Worm (Caenorhabditis elegans) whole organism, young adult: ENCODE results near the gene npr-29.
A peak's percentile ranks its signal among the peaks of the same experiment; 100 is the strongest.

Experiments
- B0035.1 ChIP-seq: sonication (generic microtip); optimal IDR thresholded peaks from 2 replicates; lab custom pipeline; 2016; ENCODE audit warnings: missing genetic modification characterization, mild to moderate bottlenecking, missing compliant biosample characterization, missing genotype, missing genetic modification reagents
- B0261.1 ChIP-seq: sonication (generic microtip); optimal IDR thresholded peaks from 2 replicates; lab custom pipeline; 2016; ENCODE audit warnings: mild to moderate bottlenecking, missing genetic modification characterization, moderate library complexity, missing compliant biosample characterization
- C06A6.2 ChIP-seq: fragments of 200-800 bp; sonication (Bioruptor generic); conservative IDR thresholded peaks from 2 replicates; pipeline ENCODE4 v1.3.6; 2022; ENCODE audit warnings: missing genetic modification characterization, missing compliant biosample characterization
- C17E4.6 ChIP-seq: fragments of 200-800 bp; sonication (Bioruptor generic); IDR thresholded peaks from 2 replicates; pipeline ENCODE4 v1.3.6; 2022; ENCODE audit warnings: missing genetic modification reagents, missing genetic modification characterization, missing compliant biosample characterization
- D2030.7 ChIP-seq: fragments of 200-800 bp; sonication (Bioruptor generic); IDR thresholded peaks from 2 replicates; pipeline ENCODE4 v1.3.6; 2022; ENCODE audit warnings: missing genetic modification reagents, missing genetic modification characterization, missing compliant biosample characterization
- F10E7.11 ChIP-seq: sonication (generic microtip); optimal IDR thresholded peaks from 2 replicates; lab custom pipeline; 2017; ENCODE audit warnings: mild to moderate bottlenecking, missing genetic modification characterization, moderate library complexity, missing compliant biosample characterization
- F33H1.4 ChIP-seq: fragments of 200-800 bp; sonication (Bioruptor generic); IDR thresholded peaks from 2 replicates; pipeline ENCODE4 v1.3.6; 2022; ENCODE audit warnings: missing genetic modification reagents, missing genetic modification characterization, missing compliant biosample characterization
- F52B5.7 ChIP-seq: sonication (generic microtip); optimal IDR thresholded peaks from 2 replicates; lab custom pipeline; 2016; ENCODE audit warnings: mild to moderate bottlenecking, missing genetic modification characterization, missing compliant biosample characterization
- F55B11.4 ChIP-seq: sonication (generic microtip); optimal IDR thresholded peaks from 2 replicates; lab custom pipeline; 2016; ENCODE audit warnings: missing compliant biosample characterization, missing genetic modification characterization, borderline replicate concordance; ENCODE audit not compliant: insufficient read depth
- F57C9.4 ChIP-seq: sonication (generic microtip); optimal IDR thresholded peaks from 2 replicates; lab custom pipeline; 2017; ENCODE audit warnings: mild to moderate bottlenecking, missing genetic modification characterization, missing compliant biosample characterization
- T07F8.4 ChIP-seq: sonication (generic microtip); optimal IDR thresholded peaks from 2 replicates; lab custom pipeline; 2016; ENCODE audit warnings: mild to moderate bottlenecking, missing genetic modification characterization, moderate library complexity, missing compliant biosample characterization
- Y53F4B.3 ChIP-seq: fragments of 200-800 bp; sonication (Bioruptor generic); IDR thresholded peaks from 2 replicates; pipeline ENCODE4 v1.3.6; 2022; ENCODE audit warnings: missing genetic modification reagents, missing genetic modification characterization, missing compliant biosample characterization
- Y53G8AR.9 ChIP-seq: fragments of 200-800 bp; sonication (Bioruptor generic); conservative IDR thresholded peaks from 2 replicates; pipeline ENCODE4 v1.3.6; 2022; ENCODE audit warnings: missing genetic modification reagents, missing genetic modification characterization, missing compliant biosample characterization
- Y67H2A.10 ChIP-seq: fragments of 200-800 bp; sonication (Bioruptor generic); conservative IDR thresholded peaks from 2 replicates; pipeline ENCODE4 v1.3.6; 2022; ENCODE audit warnings: missing genetic modification reagents, missing genetic modification characterization, missing compliant biosample characterization
- akir-1 ChIP-seq: fragments of 200-800 bp; sonication (Bioruptor generic); optimal IDR thresholded peaks from 2 replicates; lab custom pipeline; 2018; ENCODE audit warnings: mild to moderate bottlenecking, missing genetic modification characterization, moderate library complexity, missing compliant biosample characterization
- ama-1 ChIP-seq, 3 experiments: fragments of 150-350 bp in 1 of 3; sonication (generic microtip) in 2 of 3; optimal IDR thresholded peaks; 2 replicates each; lab custom pipeline; 2014 to 2018; ENCODE audit warnings: missing biosample characterization in 2 of 3, missing genetic modification characterization in 2 of 3, missing genetic modification reagents in 2 of 3
- atf-7 ChIP-seq: sonication (generic microtip); optimal IDR thresholded peaks from 2 replicates; lab custom pipeline; 2017; ENCODE audit warnings: mild to moderate bottlenecking, missing genetic modification characterization, missing compliant biosample characterization
- attf-6 ChIP-seq: fragments of 200-800 bp; sonication (Bioruptor generic); IDR thresholded peaks from 2 replicates; pipeline ENCODE4 v1.3.6; 2022; ENCODE audit warnings: missing genetic modification reagents, missing genetic modification characterization, missing compliant biosample characterization
- bed-2 ChIP-seq: fragments of 200-800 bp; sonication (Bioruptor generic); IDR thresholded peaks from 2 replicates; pipeline ENCODE4 v1.3.6; 2022; ENCODE audit warnings: missing genetic modification reagents, missing genetic modification characterization, missing compliant biosample characterization
- ccch-3 ChIP-seq: fragments of 200-800 bp; sonication (Bioruptor generic); optimal IDR thresholded peaks from 2 replicates; lab custom pipeline; 2018; ENCODE audit warnings: mild to moderate bottlenecking, missing genetic modification characterization, missing compliant biosample characterization
- ceh-100 ChIP-seq: fragments of 200-800 bp; sonication (Bioruptor generic); IDR thresholded peaks from 2 replicates; pipeline ENCODE4 v1.3.6; 2022; ENCODE audit warnings: missing genetic modification reagents, missing genetic modification characterization, missing compliant biosample characterization
- ceh-58 ChIP-seq: fragments of 200-800 bp; sonication (Bioruptor generic); IDR thresholded peaks from 2 replicates; pipeline ENCODE4 v1.3.6; 2022; ENCODE audit warnings: missing genetic modification characterization, missing compliant biosample characterization
- chd-7 ChIP-seq: sonication (generic microtip); optimal IDR thresholded peaks from 2 replicates; lab custom pipeline; 2016; ENCODE audit warnings: mild to moderate bottlenecking, missing genetic modification characterization, moderate library complexity, missing compliant biosample characterization
- die-1 ChIP-seq: sonication (generic microtip); optimal IDR thresholded peaks from 2 replicates; lab custom pipeline; 2016; ENCODE audit warnings: missing genotype, mild to moderate bottlenecking, missing genetic modification characterization, missing compliant biosample characterization
- dox-1 ChIP-seq: fragments of 200-800 bp; sonication (Bioruptor generic); IDR thresholded peaks from 2 replicates; pipeline ENCODE4 v1.3.6; 2022; ENCODE audit warnings: missing genetic modification reagents, missing genetic modification characterization, missing compliant biosample characterization
- dpff-1 ChIP-seq: sonication (generic microtip); optimal IDR thresholded peaks from 2 replicates; lab custom pipeline; 2017; ENCODE audit warnings: mild to moderate bottlenecking, missing genetic modification characterization, missing compliant biosample characterization
- egl-44 ChIP-seq: fragments of 200-800 bp; sonication (Bioruptor generic); IDR thresholded peaks from 2 replicates; pipeline ENCODE4 v1.3.6; 2022; ENCODE audit warnings: missing genetic modification reagents, missing genetic modification characterization, missing compliant biosample characterization
- ekl-4 ChIP-seq: fragments of 200-800 bp; sonication (Bioruptor generic); IDR thresholded peaks from 2 replicates; pipeline ENCODE4 v1.3.6; 2022; ENCODE audit warnings: missing genetic modification reagents, missing genetic modification characterization, missing compliant biosample characterization
- ets-4 ChIP-seq: fragments of 200-800 bp; sonication (Bioruptor generic); optimal IDR thresholded peaks from 2 replicates; lab custom pipeline; 2018; ENCODE audit warnings: mild to moderate bottlenecking, missing genetic modification characterization, missing compliant biosample characterization
- him-1 ChIP-seq: sonication (generic microtip); optimal IDR thresholded peaks from 2 replicates; lab custom pipeline; 2016; ENCODE audit warnings: missing genotype, missing genetic modification reagents, missing genetic modification characterization, missing compliant biosample characterization
- hrde-1 ChIP-seq: sonication (generic microtip); optimal IDR thresholded peaks from 2 replicates; lab custom pipeline; 2016; ENCODE audit warnings: missing genetic modification characterization, mild to moderate bottlenecking, missing compliant biosample characterization, moderate library complexity, missing genotype, missing genetic modification reagents, borderline replicate concordance
- lag-1 ChIP-seq: fragments of 200-800 bp; sonication (Bioruptor generic); IDR thresholded peaks from 2 replicates; pipeline ENCODE4 v1.3.6; 2022; ENCODE audit warnings: missing genetic modification reagents, missing genetic modification characterization, missing compliant biosample characterization
- mcd-1 ChIP-seq: fragments of 200-800 bp; sonication (Bioruptor generic); IDR thresholded peaks from 2 replicates; pipeline ENCODE4 v1.3.6; 2022; ENCODE audit warnings: missing genetic modification reagents, missing genetic modification characterization, missing compliant biosample characterization
- nfya-1 ChIP-seq: sonication (generic microtip); optimal IDR thresholded peaks from 2 replicates; lab custom pipeline; 2017; ENCODE audit warnings: antibody characterized with exemption, missing compliant biosample characterization, missing genetic modification characterization, borderline replicate concordance; ENCODE audit not compliant: insufficient read depth
- nhr-120 ChIP-seq: fragments of 200-800 bp; sonication (Bioruptor generic); IDR thresholded peaks from 2 replicates; pipeline ENCODE4 v1.3.6; 2022; ENCODE audit warnings: missing genetic modification characterization, missing compliant biosample characterization
- pha-4 ChIP-seq: fragments of 150-350 bp; sonication (generic microtip); optimal IDR thresholded peaks from 2 replicates; lab custom pipeline; 2014; ENCODE audit warnings: missing biosample characterization, missing genetic modification reagents, missing genetic modification characterization
- rcor-1 ChIP-seq: fragments of 200-800 bp; sonication (Bioruptor generic); IDR thresholded peaks from 2 replicates; pipeline ENCODE4 v1.3.6; 2022; ENCODE audit warnings: missing genetic modification reagents, missing genetic modification characterization, missing compliant biosample characterization
- rec-8 ChIP-seq, 2 experiments: sonication (generic microtip); optimal IDR thresholded peaks; 2 replicates each; lab custom pipeline; 2016; ENCODE audit warnings: mild to moderate bottlenecking in 2 of 2, missing genetic modification characterization in 2 of 2, missing genetic modification reagents in 2 of 2, missing genotype in 2 of 2, missing biosample characterization in 1 of 2, missing compliant biosample characterization in 1 of 2, moderate library complexity in 1 of 2
- repo-1 ChIP-seq: sonication (generic microtip); optimal IDR thresholded peaks from 2 replicates; lab custom pipeline; 2017; ENCODE audit warnings: mild to moderate bottlenecking, missing genetic modification characterization, missing compliant biosample characterization
- snpc-1.1 ChIP-seq: sonication (generic microtip); optimal IDR thresholded peaks from 2 replicates; lab custom pipeline; 2017; ENCODE audit warnings: missing genetic modification characterization, mild to moderate bottlenecking, missing compliant biosample characterization, antibody characterized with exemption, moderate library complexity, missing genotype, missing genetic modification reagents; ENCODE audit not compliant: insufficient read depth
- snpc-1.3 ChIP-seq: sonication (generic microtip); optimal IDR thresholded peaks from 2 replicates; lab custom pipeline; 2017; ENCODE audit warnings: missing genetic modification characterization, mild to moderate bottlenecking, missing compliant biosample characterization, antibody characterized with exemption, moderate library complexity, missing genotype, missing genetic modification reagents; ENCODE audit not compliant: insufficient read depth
- somi-1 ChIP-seq: fragments of 200-800 bp; sonication (Bioruptor generic); optimal IDR thresholded peaks from 2 replicates; lab custom pipeline; 2018; ENCODE audit warnings: mild to moderate bottlenecking, missing genetic modification characterization, missing compliant biosample characterization
- tbp1 ChIP-seq: fragments of 200-800 bp; sonication (Bioruptor generic); optimal IDR thresholded peaks from 2 replicates; lab custom pipeline; 2018; ENCODE audit warnings: mild to moderate bottlenecking, missing genetic modification characterization, missing compliant biosample characterization
- tlf-1 ChIP-seq: fragments of 200-800 bp; sonication (Bioruptor generic); optimal IDR thresholded peaks from 2 replicates; lab custom pipeline; 2018; ENCODE audit warnings: mild to moderate bottlenecking, missing genetic modification characterization, missing compliant biosample characterization
- unc-62 ChIP-seq: fragments of 150-350 bp; optimal IDR thresholded peaks from 2 replicates; lab custom pipeline; 2014; ENCODE audit warnings: missing biosample characterization, missing genetic modification reagents, missing genetic modification characterization
- zfh-2 ChIP-seq: fragments of 200-800 bp; sonication (Bioruptor generic); conservative IDR thresholded peaks from 2 replicates; pipeline ENCODE4 v1.3.6; 2022; ENCODE audit warnings: missing genetic modification reagents, missing genetic modification characterization, missing compliant biosample characterization
- ztf-25 ChIP-seq: fragments of 200-800 bp; sonication (Bioruptor generic); IDR thresholded peaks from 2 replicates; pipeline ENCODE4 v1.3.6; 2022; ENCODE audit warnings: missing genetic modification reagents, missing genetic modification characterization, missing compliant biosample characterization
- ztf-3 ChIP-seq: fragments of 200-800 bp; sonication (Bioruptor generic); optimal IDR thresholded peaks from 2 replicates; lab custom pipeline; 2018; ENCODE audit warnings: mild to moderate bottlenecking, missing genetic modification characterization, missing compliant biosample characterization

npr-29 gene

DNA sequence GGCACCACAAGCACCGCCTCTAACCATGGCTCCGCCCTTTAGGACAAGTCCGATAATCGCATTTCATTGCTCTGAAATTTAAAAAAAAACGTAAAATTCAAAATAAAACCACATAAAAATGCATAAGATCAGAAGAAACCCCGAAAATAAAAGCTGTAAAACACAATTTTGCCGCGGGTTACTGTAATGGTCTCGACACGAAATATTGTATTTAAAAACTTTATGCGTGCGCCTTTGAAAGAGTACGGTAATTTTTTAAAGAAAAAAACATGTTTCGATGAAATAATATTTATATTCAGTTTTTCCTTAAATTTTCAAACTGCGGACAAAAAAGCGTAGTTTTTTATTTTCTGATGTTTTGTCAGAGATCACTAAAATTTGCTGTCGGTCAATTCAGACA is 13.5 kb upstream of the npr-29 start, which contains the start of gene rnr-1 (continued):
- no peak for TF ChIP-seq Y53G8AR.9 (GFP tag; lab: Robert Waterston, UW)
- peak; percentile 88 for TF ChIP-seq D2030.7 (GFP tag; lab: Robert Waterston, UW)
- no peak for TF ChIP-seq ccch-3 (GFP tag; lab: Kevin White, UChicago)
- TF ChIP-seq attf-6, result no peak
- TF ChIP-seq ama-1 (optimal IDR thresholded peaks at IDR 0.05; lab: Kevin White, UChicago), result no peak
- no peak for TF ChIP-seq ama-1 (GFP tag; optimal IDR thresholded peaks at IDR 0.05; lab: Kevin White, UChicago)
- TF ChIP-seq F52B5.7 (tag; lab: Kevin White, UChicago), result no peak
- no peak for TF ChIP-seq egl-44 (GFP tag; lab: Robert Waterston, UW)
- no peak for TF ChIP-seq F55B11.4 (tag; lab: Kevin White, UChicago)
- no peak for TF ChIP-seq B0035.1 (tag; lab: Kevin White, UChicago)
- TF ChIP-seq dox-1, result peak; percentile 19; the same call in 1 of the 2 replicates
- 0 out of 2 replicates have a peak, but pooled peaks have one; percentile 33 for TF ChIP-seq rcor-1 (GFP tag; lab: Robert Waterston, UW)
- peak; percentile 97 for TF ChIP-seq F33H1.4
- TF ChIP-seq ztf-25, result no peak
- no peak for TF ChIP-seq ztf-3 (GFP tag; lab: Kevin White, UChicago)
- TF ChIP-seq C06A6.2 (GFP tag; lab: Robert Waterston, UW), result no peak
- no peak for TF ChIP-seq nhr-120
- TF ChIP-seq die-1 (tag; lab: Kevin White, UChicago), result no peak
- TF ChIP-seq hrde-1 (tag; lab: Kevin White, UChicago), result no peak
- TF ChIP-seq tlf-1 (GFP tag; lab: Kevin White, UChicago), result peak; percentile 42
- TF ChIP-seq T07F8.4 (tag; lab: Kevin White, UChicago), result no peak
- TF ChIP-seq zfh-2, result no peak
- no peak for TF ChIP-seq F57C9.4 (tag; lab: Kevin White, UChicago)
- TF ChIP-seq akir-1 (GFP tag; lab: Kevin White, UChicago), result no peak
- no peak for TF ChIP-seq somi-1 (GFP tag; lab: Kevin White, UChicago)
- no peak for TF ChIP-seq snpc-1.1
- TF ChIP-seq lag-1 (GFP tag; lab: Robert Waterston, UW), result no peak
- no peak for TF ChIP-seq dpff-1
- no peak for TF ChIP-seq ekl-4 (GFP tag; lab: Robert Waterston, UW)
- TF ChIP-seq mcd-1 (GFP tag; lab: Robert Waterston, UW), result peak; percentile 9; the same call in 1 of the 2 replicates
- TF ChIP-seq ceh-58 (GFP tag; lab: Robert Waterston, UW), result no peak
- TF ChIP-seq snpc-1.3 (tag; lab: Kevin White, UChicago), result peak; percentile 75
- peak; percentile 26 for TF ChIP-seq tbp1 (GFP tag; lab: Kevin White, UChicago)
- TF ChIP-seq rec-8 (tag; optimal IDR thresholded peaks at IDR 0.05; lab: Kevin White, UChicago), result no peak
- no peak for TF ChIP-seq atf-7 (tag; lab: Kevin White, UChicago)
- TF ChIP-seq him-1, result peak; percentile 24
- TF ChIP-seq bed-2 (GFP tag; lab: Robert Waterston, UW), result no peak
- TF ChIP-seq ceh-100 (GFP tag; lab: Robert Waterston, UW), result no peak
- TF ChIP-seq F10E7.11, result no peak
- no peak for TF ChIP-seq Y67H2A.10 (GFP tag; lab: Robert Waterston, UW)
- no peak for TF ChIP-seq C17E4.6 (GFP tag; lab: Robert Waterston, UW)
- TF ChIP-seq chd-7, result no peak
- TF ChIP-seq pha-4 (tag; lab: Kevin White, UChicago), result no peak
- no peak for TF ChIP-seq nfya-1 (tag; lab: Kevin White, UChicago)
- TF ChIP-seq unc-62 (GFP tag; lab: Kevin White, UChicago), result no peak
- no peak for TF ChIP-seq ets-4 (GFP tag; lab: Kevin White, UChicago)
- TF ChIP-seq repo-1 (tag; lab: Kevin White, UChicago), result no peak
- peak; percentile 6; the same call in 1 of the 2 replicates for TF ChIP-seq Y53F4B.3 (GFP tag; lab: Robert Waterston, UW)
- no peak for TF ChIP-seq B0261.1 (tag; lab: Kevin White, UChicago)
